Worm (Caenorhabditis elegans): ENCODE measurements around the gene cdk-1.

ce11 chrIII:9738954-9739353 is 8.3 kb upstream of the cdk-1 start, which contains the start of gene hlh-4:
- TF ChIP-seq hnd-1 (tag; optimal IDR thresholded peaks at IDR 0.05) (no peak), ama-1 (optimal IDR thresholded peaks at IDR 0.05) (no peak), tbx-37 (GFP tag; conservative IDR thresholded peaks at IDR 0.05) (no peak), aly-1 (tag; optimal IDR thresholded peaks at IDR 0.05) (no peak), ets-7 (tag; optimal IDR thresholded peaks at IDR 0.05) (no peak), flt-1 (GFP tag; IDR thresholded peaks at IDR 0.05) (no peak), sea-1 (GFP tag; conservative IDR thresholded peaks at IDR 0.05) (no peak)
